Worm (Caenorhabditis elegans) whole organism, young adult: ENCODE measurements around the gene srh-296.

Experiments used
- B0035.1 ChIP-seq: sonication (generic microtip); optimal IDR thresholded peaks from 2 replicates; lab custom pipeline; 2016; ENCODE audit warnings: missing genetic modification characterization, mild to moderate bottlenecking, missing compliant biosample characterization, missing genotype, missing genetic modification reagents
- F33H1.4 ChIP-seq: fragments of 200-800 bp; sonication (Bioruptor generic); IDR thresholded peaks from 2 replicates; pipeline ENCODE4 v1.3.6; 2022; ENCODE audit warnings: missing genetic modification reagents, missing genetic modification characterization, missing compliant biosample characterization
- ama-1 ChIP-seq, 3 experiments: fragments of 150-350 bp in 1 of 3; sonication (generic microtip) in 2 of 3; optimal IDR thresholded peaks; 2 replicates each; lab custom pipeline; 2014 to 2018; ENCODE audit warnings: missing biosample characterization in 2 of 3, missing genetic modification characterization in 2 of 3, missing genetic modification reagents in 2 of 3
- athp-1 ChIP-seq: sonication (generic microtip); optimal IDR thresholded peaks from 2 replicates; lab custom pipeline; 2017; ENCODE audit warnings: mild to moderate bottlenecking, missing genetic modification characterization, missing compliant biosample characterization
- bed-1 ChIP-seq: fragments of 200-800 bp; sonication (Bioruptor generic); IDR thresholded peaks from 2 replicates; pipeline ENCODE4 v1.3.6; 2022; ENCODE audit warnings: missing genetic modification reagents, missing genetic modification characterization, missing compliant biosample characterization
- nhr-80 ChIP-seq: sonication (generic microtip); optimal IDR thresholded peaks from 2 replicates; lab custom pipeline; 2016; ENCODE audit warnings: missing genetic modification characterization, missing compliant biosample characterization
- nhr-90 ChIP-seq: sonication (generic microtip); optimal IDR thresholded peaks from 2 replicates; lab custom pipeline; 2016; ENCODE audit warnings: missing genotype, mild to moderate bottlenecking, missing genetic modification characterization, missing compliant biosample characterization
- pha-4 ChIP-seq: fragments of 150-350 bp; sonication (generic microtip); optimal IDR thresholded peaks from 2 replicates; lab custom pipeline; 2014; ENCODE audit warnings: missing biosample characterization, missing genetic modification reagents, missing genetic modification characterization
- tbx-9 ChIP-seq: sonication (generic microtip); optimal IDR thresholded peaks from 2 replicates; lab custom pipeline; 2016; ENCODE audit warnings: borderline replicate concordance, missing genetic modification characterization, inconsistent platforms, missing compliant biosample characterization
- ztf-6 ChIP-seq: fragments of 200-800 bp; sonication (Bioruptor generic); IDR thresholded peaks from 2 replicates; pipeline ENCODE4 v1.3.6; 2022; ENCODE audit warnings: missing genetic modification reagents, missing genetic modification characterization, missing compliant biosample characterization

- no peak for TF ChIP-seq tbx-9 (tag; lab: Kevin White, UChicago)
- no peak for TF ChIP-seq F33H1.4 (GFP tag; lab: Robert Waterston, UW)
- TF ChIP-seq nhr-90 = no peak
- TF ChIP-seq bed-1 (GFP tag; lab: Robert Waterston, UW) = no peak
- no peak for TF ChIP-seq ztf-6
- no peak for TF ChIP-seq pha-4 (tag; lab: Kevin White, UChicago)
- no peak for TF ChIP-seq nhr-80 (tag; lab: Kevin White, UChicago)
- TF ChIP-seq B0035.1 (tag; lab: Kevin White, UChicago) = no peak
- no peak for TF ChIP-seq athp-1 (tag; lab: Kevin White, UChicago)
- TF ChIP-seq ama-1 (optimal IDR thresholded peaks at IDR 0.05; lab: Kevin White, UChicago) = no peak
- TF ChIP-seq ama-1 (GFP tag; optimal IDR thresholded peaks at IDR 0.05; lab: Kevin White, UChicago) = no peak
These were observed 9.6 kb downstream of the srh-296 start for ce11 chrV:17819704-17820103.
